Fruit fly (Drosophila melanogaster) whole organism, embryonic: ENCODE results near the gene Ufd4.
A peak's percentile ranks its signal among the peaks of the same experiment; 100 is the strongest.

ENCODE experiments used
- B-H1 ChIP-seq: fragments of 200-800 bp; sonication (Bioruptor generic); IDR thresholded peaks from 3 replicates; pipeline ENCODE4 v1.3.6; 2022; ENCODE audit warnings: missing biosample characterization, missing genetic modification characterization
- Blimp-1 ChIP-seq: fragments of 200-800 bp; sonication (Bioruptor generic); optimal IDR thresholded peaks from 3 replicates; lab custom pipeline; 2018; ENCODE audit warnings: missing biosample characterization, missing genetic modification characterization, mild to moderate bottlenecking, moderate library complexity, missing genetic modification reagents
- CG10274 ChIP-seq: fragments of 200-800 bp; sonication (Bioruptor generic); optimal IDR thresholded peaks from 3 replicates; lab custom pipeline; 2017; ENCODE audit warnings: missing biosample characterization, mild to moderate bottlenecking, missing genetic modification characterization
- CG13287 ChIP-seq: fragments of 200-800 bp; sonication (Bioruptor generic); IDR thresholded peaks from 2 replicates; pipeline ENCODE4 v1.3.6; 2022; ENCODE audit warnings: missing biosample characterization, missing genetic modification characterization; ENCODE audit not compliant: partially characterized antibody
- CG17568 ChIP-seq: fragments of 200-800 bp; sonication (Bioruptor generic); optimal IDR thresholded peaks from 2 replicates; lab custom pipeline; 2018; ENCODE audit warnings: missing biosample characterization, mild to moderate bottlenecking, missing genetic modification characterization, moderate library complexity
- CG1792 ChIP-seq: fragments of 200-800 bp; sonication (Bioruptor generic); optimal IDR thresholded peaks from 2 replicates; lab custom pipeline; 2016; ENCODE audit warnings: missing biosample characterization, missing genetic modification characterization
- CG18764 ChIP-seq: fragments of 200-800 bp; sonication (Bioruptor generic); optimal IDR thresholded peaks from 3 replicates; lab custom pipeline; 2016; ENCODE audit warnings: missing biosample characterization, missing genetic modification characterization
- CG2129 ChIP-seq: fragments of 200-800 bp; sonication (Bioruptor generic); IDR thresholded peaks from 2 replicates; pipeline ENCODE4 v1.3.6; 2022; ENCODE audit warnings: missing biosample characterization, missing genetic modification characterization; ENCODE audit not compliant: partially characterized antibody
- CG30020 ChIP-seq: fragments of 200-800 bp; optimal IDR thresholded peaks from 2 replicates; lab custom pipeline; 2019; ENCODE audit warnings: missing biosample characterization, mild to moderate bottlenecking, missing genetic modification characterization, moderate library complexity
- CG3065 ChIP-seq: fragments of 200-800 bp; sonication (Bioruptor generic); optimal IDR thresholded peaks from 2 replicates; lab custom pipeline; 2016; ENCODE audit warnings: missing biosample characterization, missing genetic modification characterization
- CG34422 ChIP-seq: fragments of 200-800 bp; sonication (Bioruptor generic); IDR thresholded peaks from 3 replicates; pipeline ENCODE4 v1.3.6; 2022; ENCODE audit warnings: missing biosample characterization, missing genetic modification characterization
- CG5180 ChIP-seq: fragments of 200-800 bp; sonication (Bioruptor generic); optimal IDR thresholded peaks from 3 replicates; lab custom pipeline; 2017; ENCODE audit warnings: missing biosample characterization, missing genetic modification characterization, mild to moderate bottlenecking, moderate library complexity, missing genetic modification reagents
- CG6791 ChIP-seq: fragments of 200-800 bp; sonication (Bioruptor generic); IDR thresholded peaks from 3 replicates; pipeline ENCODE4 v1.3.6; 2022; ENCODE audit warnings: missing biosample characterization, missing genetic modification characterization; ENCODE audit not compliant: partially characterized antibody
- CG8089 ChIP-seq: fragments of 200-800 bp; sonication (Bioruptor generic); optimal IDR thresholded peaks from 3 replicates; lab custom pipeline; 2016; ENCODE audit warnings: missing biosample characterization, missing genetic modification characterization
- CG8359 ChIP-seq: fragments of 200-800 bp; sonication (Bioruptor generic); optimal IDR thresholded peaks from 2 replicates; lab custom pipeline; 2017; ENCODE audit warnings: missing biosample characterization, mild to moderate bottlenecking, missing genetic modification characterization, borderline replicate concordance
- Dll ChIP-seq: fragments of 200-800 bp; sonication (Bioruptor generic); IDR thresholded peaks from 4 replicates; pipeline ENCODE4 v1.3.6; 2022; ENCODE audit warnings: missing biosample characterization, missing genetic modification characterization; ENCODE audit not compliant: partially characterized antibody
- Doc3 ChIP-seq: fragments of 200-800 bp; sonication (Bioruptor generic); IDR thresholded peaks from 3 replicates; pipeline ENCODE4 v1.3.6; 2022; ENCODE audit warnings: missing biosample characterization, missing genetic modification characterization; ENCODE audit not compliant: partially characterized antibody
- Eip74EF ChIP-seq, 2 experiments: fragments of 200-800 bp in 1 of 2; fragments of >200 bp in 1 of 2; sonication (Bioruptor generic) in 1 of 2; optimal IDR thresholded peaks; 2 replicates each; lab custom pipeline; 2017 to 2019; ENCODE audit warnings: missing biosample characterization in 2 of 2, missing genetic modification characterization in 2 of 2, mild to moderate bottlenecking in 1 of 2, moderate library complexity in 1 of 2
- H15 ChIP-seq: fragments of 200-800 bp; sonication (Bioruptor generic); IDR thresholded peaks from 3 replicates; pipeline ENCODE4 v1.3.6; 2022; ENCODE audit warnings: missing biosample characterization, missing genetic modification characterization
- HmgZ ChIP-seq: fragments of 200-800 bp; sonication (Bioruptor generic); optimal IDR thresholded peaks from 2 replicates; lab custom pipeline; 2018; ENCODE audit warnings: missing biosample characterization, mild to moderate bottlenecking, missing genetic modification characterization
- Lhr ChIP-seq: fragments of 200-800 bp; sonication (Bioruptor generic); optimal IDR thresholded peaks from 3 replicates; lab custom pipeline; 2017; ENCODE audit warnings: mild to moderate bottlenecking, missing biosample characterization, missing genetic modification reagents, missing genetic modification characterization
- MBD-R2 ChIP-seq: fragments of 200-800 bp; sonication (Bioruptor generic); IDR thresholded peaks from 2 replicates; pipeline ENCODE4 v1.3.6; 2022; ENCODE audit warnings: missing biosample characterization, missing genetic modification characterization
- Sry-β ChIP-seq: fragments of 200-800 bp; sonication (Bioruptor generic); optimal IDR thresholded peaks from 2 replicates; lab custom pipeline; 2018; ENCODE audit warnings: missing biosample characterization, mild to moderate bottlenecking, missing genetic modification characterization, moderate library complexity
- TFAM ChIP-seq: fragments of 200-800 bp; sonication (Bioruptor generic); optimal IDR thresholded peaks from 2 replicates; lab custom pipeline; 2017; ENCODE audit warnings: missing biosample characterization, missing genetic modification characterization, inconsistent platforms
- Usf ChIP-seq: fragments of 200-800 bp; sonication (Bioruptor generic); optimal IDR thresholded peaks from 2 replicates; lab custom pipeline; 2017; ENCODE audit warnings: missing genotype, missing biosample characterization, missing genetic modification characterization
- YL-1 ChIP-seq: fragments of 200-800 bp; sonication (Bioruptor generic); optimal IDR thresholded peaks from 3 replicates; lab custom pipeline; 2017; ENCODE audit warnings: missing biosample characterization, mild to moderate bottlenecking, missing genetic modification characterization
- al ChIP-seq: fragments of 200-800 bp; sonication (Bioruptor generic); IDR thresholded peaks from 2 replicates; pipeline ENCODE4 v1.3.6; 2022; ENCODE audit warnings: missing biosample characterization, missing genetic modification characterization
- bcd ChIP-seq: fragments of 200-800 bp; sonication (Bioruptor generic); optimal IDR thresholded peaks from 2 replicates; lab custom pipeline; 2017; ENCODE audit warnings: missing biosample characterization, mild to moderate bottlenecking, missing genetic modification characterization
- caup ChIP-seq: fragments of 200-800 bp; sonication (Bioruptor generic); optimal IDR thresholded peaks from 3 replicates; lab custom pipeline; 2017; ENCODE audit warnings: missing biosample characterization, mild to moderate bottlenecking, missing genetic modification characterization, moderate library complexity; ENCODE audit not compliant: severe bottlenecking
- chif ChIP-seq, 2 experiments: fragments of 200-800 bp; sonication (Bioruptor generic); optimal IDR thresholded peaks; 3 replicates each; lab custom pipeline; 2016; ENCODE audit warnings: missing biosample characterization in 2 of 2, missing genetic modification characterization in 2 of 2
- chn ChIP-seq: fragments of 200-800 bp; sonication (Bioruptor generic); optimal IDR thresholded peaks from 2 replicates; lab custom pipeline; 2016; ENCODE audit warnings: missing biosample characterization, missing genetic modification characterization
- ems ChIP-seq: fragments of 200-800 bp; sonication (Bioruptor generic); optimal IDR thresholded peaks from 3 replicates; lab custom pipeline; 2016; ENCODE audit warnings: missing biosample characterization, missing genetic modification characterization
- eve ChIP-seq, 2 experiments: fragments of >200 bp; optimal IDR thresholded peaks; 2 replicates each; lab custom pipeline; 2017; ENCODE audit warnings: missing biosample characterization in 2 of 2, missing genetic modification characterization in 2 of 2
- eyg ChIP-seq: fragments of 200-800 bp; sonication (Bioruptor generic); optimal IDR thresholded peaks from 3 replicates; lab custom pipeline; 2016; ENCODE audit warnings: missing biosample characterization, missing genetic modification characterization
- gfzf ChIP-seq: fragments of 200-800 bp; sonication (Bioruptor generic); optimal IDR thresholded peaks from 2 replicates; lab custom pipeline; 2016; ENCODE audit warnings: missing biosample characterization, mild to moderate bottlenecking, missing genetic modification characterization, moderate library complexity
- hbn ChIP-seq: fragments of 200-800 bp; sonication (Bioruptor generic); IDR thresholded peaks from 2 replicates; pipeline ENCODE4 v1.3.6; 2022; ENCODE audit warnings: missing biosample characterization, missing genetic modification characterization; ENCODE audit not compliant: partially characterized antibody
- lab ChIP-seq: fragments of 200-800 bp; sonication (Bioruptor generic); optimal IDR thresholded peaks from 3 replicates; lab custom pipeline; 2017; ENCODE audit warnings: missing biosample characterization, missing genetic modification characterization, mild to moderate bottlenecking, moderate library complexity, missing genetic modification reagents
- nom ChIP-seq: fragments of 200-800 bp; sonication (Bioruptor generic); optimal IDR thresholded peaks from 2 replicates; lab custom pipeline; 2017; ENCODE audit warnings: missing biosample characterization, missing genetic modification characterization, mild to moderate bottlenecking, moderate library complexity, missing genetic modification reagents
- org-1 ChIP-seq: fragments of 200-800 bp; sonication (Bioruptor generic); optimal IDR thresholded peaks from 2 replicates; lab custom pipeline; 2017; ENCODE audit warnings: missing biosample characterization, missing genetic modification characterization
- pfk ChIP-seq: fragments of 200-800 bp; sonication (Bioruptor generic); optimal IDR thresholded peaks from 2 replicates; lab custom pipeline; 2018; ENCODE audit warnings: missing biosample characterization, mild to moderate bottlenecking, missing genetic modification characterization, moderate library complexity
- pzg ChIP-seq: fragments of 200-800 bp; sonication (Bioruptor generic); optimal IDR thresholded peaks from 3 replicates; lab custom pipeline; 2018; ENCODE audit warnings: missing biosample characterization, mild to moderate bottlenecking, missing genetic modification characterization, moderate library complexity
- row ChIP-seq: fragments of 200-800 bp; sonication (Bioruptor generic); IDR thresholded peaks from 3 replicates; pipeline ENCODE4 v1.3.6; 2022; ENCODE audit warnings: missing biosample characterization, missing genetic modification characterization
- ssp ChIP-seq: fragments of 200-800 bp; sonication (Bioruptor generic); IDR thresholded peaks from 2 replicates; pipeline ENCODE4 v1.3.6; 2022; ENCODE audit warnings: missing biosample characterization, missing genetic modification characterization
- stwl ChIP-seq: fragments of 200-800 bp; sonication (Bioruptor generic); optimal IDR thresholded peaks from 3 replicates; lab custom pipeline; 2018; ENCODE audit warnings: missing biosample characterization, mild to moderate bottlenecking, missing genetic modification characterization, moderate library complexity
- tap ChIP-seq: fragments of 200-800 bp; optimal IDR thresholded peaks from 3 replicates; lab custom pipeline; 2019; ENCODE audit warnings: missing biosample characterization, mild to moderate bottlenecking, missing genetic modification characterization, moderate library complexity
- wor ChIP-seq: fragments of 200-800 bp; sonication (Bioruptor generic); IDR thresholded peaks from 2 replicates; pipeline ENCODE4 v1.3.6; 2022; ENCODE audit warnings: missing biosample characterization, missing genetic modification characterization

The Ufd4 gene

dm6 chr2L:10276436-10276835 lies 15.7 kb downstream of the Ufd4 start (continued):
- TF ChIP-seq Blimp-1 (GFP tag; lab: Kevin White, UChicago) (no peak), bcd (no peak), CG1792 (GFP tag; lab: Kevin White, UChicago) (no peak), B-H1 (GFP tag; lab: Robert Waterston, UW) (peak; percentile 10; the same call in 1 of the 3 replicates), nom (GFP tag; lab: Kevin White, UChicago) (peak; percentile 38), CG2129 (GFP tag; lab: Robert Waterston, UW) (no peak), tap (tag; lab: Kevin White, UChicago) (no peak), ems (GFP tag; lab: Kevin White, UChicago) (no peak), lab (GFP tag; lab: Kevin White, UChicago) (no peak), ssp (GFP tag; lab: Robert Waterston, UW) (no peak), org-1 (GFP tag; lab: Kevin White, UChicago) (no peak), wor (GFP tag; lab: Robert Waterston, UW) (peak; percentile 12; the same call in 1 of the 2 replicates), Sry-β (GFP tag; lab: Kevin White, UChicago) (peak; percentile 4), al (GFP tag; lab: Robert Waterston, UW) (no peak), CG13287 (GFP tag; lab: Robert Waterston, UW) (no peak), caup (no peak), CG17568 (no peak)

DNA sequence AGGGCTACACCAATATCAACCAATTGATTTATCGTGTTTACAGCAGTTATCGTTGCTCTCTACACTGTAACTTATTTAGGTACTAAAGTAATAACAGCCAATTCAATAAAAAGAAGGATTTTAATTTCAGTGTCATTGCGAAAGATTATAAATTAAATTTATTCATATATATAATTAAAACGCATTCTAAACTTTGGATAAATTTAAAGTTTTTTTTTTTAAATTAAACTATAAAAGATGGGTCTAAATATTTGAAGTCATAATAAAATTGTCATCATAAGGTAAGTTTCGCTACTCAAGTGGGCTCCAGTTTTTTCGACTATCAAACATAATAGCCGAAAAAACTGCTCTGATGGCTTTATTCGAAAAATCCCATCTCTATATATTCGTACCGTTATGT lies 19.9 kb downstream of the Ufd4 start, which contains the start of gene trk:
Gene trk, minus strand, starts transcription at position 101 of the 400 bp plus-strand sequence.
- no peak for TF ChIP-seq H15 (GFP tag; lab: Robert Waterston, UW)
- no peak for TF ChIP-seq CG3065
- no peak for TF ChIP-seq Usf (GFP tag; lab: Kevin White, UChicago)
- no peak for TF ChIP-seq chn (GFP tag; lab: Kevin White, UChicago)
- no peak for TF ChIP-seq Lhr (GFP tag; lab: Kevin White, UChicago)
- TF ChIP-seq TFAM (GFP tag; lab: Kevin White, UChicago), result no peak
- no peak for TF ChIP-seq Eip74EF (GFP tag; optimal IDR thresholded peaks at IDR 0.05; lab: Kevin White, UChicago)
- no peak for TF ChIP-seq hbn (GFP tag; lab: Robert Waterston, UW)
- TF ChIP-seq lab (GFP tag; lab: Kevin White, UChicago), result no peak

dm6 chr2L:10269854-10270253 lies 22.3 kb downstream of the Ufd4 start, which contains the start of gene Mulk:
Mulk (plus strand) TSS chr2L:10270051.
- TF ChIP-seq CG5180 (GFP tag; lab: Kevin White, UChicago) (peak; percentile 40), eve (GFP tag; optimal IDR thresholded peaks at IDR 0.05; lab: Kevin White, UChicago) (peak in 1 of 2 experiments; percentile 40), row (GFP tag; lab: Robert Waterston, UW) (peak; percentile 14; the same call in 1 of the 3 replicates), pfk (GFP tag; lab: Kevin White, UChicago) (peak; percentile 91), HmgZ (tag; lab: Kevin White, UChicago) (peak; percentile 10), Lhr (GFP tag; lab: Kevin White, UChicago) (no peak), Dll (GFP tag; lab: Robert Waterston, UW) (0 out of 4 replicates have a peak, but pooled peaks have one; percentile 29), Doc3 (GFP tag; lab: Robert Waterston, UW) (no peak), pzg (GFP tag; lab: Kevin White, UChicago) (peak; percentile 31), CG10274 (no peak), MBD-R2 (GFP tag; lab: Robert Waterston, UW) (peak; percentile 76), CG2129 (GFP tag; lab: Robert Waterston, UW) (no peak), stwl (tag; lab: Kevin White, UChicago) (peak; percentile 36), chif (GFP tag; optimal IDR thresholded peaks at IDR 0.05; lab: Kevin White, UChicago) (no peak), CG34422 (GFP tag; lab: Robert Waterston, UW) (0 out of 3 replicates have a peak, but pooled peaks have one; percentile 11), YL-1 (peak; percentile 29), CG18764 (GFP tag; lab: Kevin White, UChicago) (no peak), CG30020 (tag; lab: Kevin White, UChicago) (peak; percentile 90), CG6791 (GFP tag; lab: Robert Waterston, UW) (no peak), gfzf (GFP tag; lab: Kevin White, UChicago) (peak; percentile 9), CG8359 (GFP tag; lab: Kevin White, UChicago) (no peak), eyg (GFP tag; lab: Kevin White, UChicago) (no peak), CG8089 (no peak)
